Fruit fly (Drosophila melanogaster) whole organism, embryonic: ENCODE data around the gene CG2444.

Source experiments
- Adf1 ChIP-seq: fragments of 200-800 bp; sonication (Bioruptor generic); IDR thresholded peaks from 2 replicates; pipeline ENCODE4 v1.3.6; 2022; ENCODE audit warnings: missing biosample characterization, missing genetic modification characterization
- Atf6 ChIP-seq: fragments of 200-800 bp; sonication (Bioruptor generic); IDR thresholded peaks from 2 replicates; pipeline ENCODE4 v1.3.6; 2022; ENCODE audit warnings: missing biosample characterization, missing genetic modification characterization
- Awh ChIP-seq: fragments of 200-800 bp; sonication (Bioruptor generic); IDR thresholded peaks from 2 replicates; pipeline ENCODE4, ENCODE4 v1.3.6; 2022; ENCODE audit warnings: missing biosample characterization, missing genetic modification characterization
- Bgb ChIP-seq: fragments of 200-800 bp; sonication (Bioruptor generic); IDR thresholded peaks from 2 replicates; pipeline ENCODE4 v1.3.6; 2022; ENCODE audit warnings: missing biosample characterization, missing genetic modification characterization; ENCODE audit not compliant: partially characterized antibody
- Blimp-1 ChIP-seq: fragments of 200-800 bp; sonication (Bioruptor generic); optimal IDR thresholded peaks from 3 replicates; lab custom pipeline; 2018; ENCODE audit warnings: missing biosample characterization, missing genetic modification characterization, mild to moderate bottlenecking, moderate library complexity, missing genetic modification reagents
- BtbVII ChIP-seq: fragments of 200-800 bp; sonication (Bioruptor generic); optimal IDR thresholded peaks from 3 replicates; lab custom pipeline; 2017; ENCODE audit warnings: missing biosample characterization, mild to moderate bottlenecking, missing genetic modification characterization
- CG10366 ChIP-seq: fragments of 200-800 bp; sonication (Bioruptor generic); IDR thresholded peaks from 2 replicates; pipeline ENCODE4 v1.3.6; 2022; ENCODE audit warnings: missing biosample characterization, missing genetic modification characterization
- CG10565 ChIP-seq: fragments of 200-800 bp; sonication (Bioruptor generic); optimal IDR thresholded peaks from 3 replicates; lab custom pipeline; 2016; ENCODE audit warnings: missing biosample characterization, mild to moderate bottlenecking, missing genetic modification characterization
- CG11398 ChIP-seq: fragments of 200-800 bp; sonication (Bioruptor generic); optimal IDR thresholded peaks from 2 replicates; lab custom pipeline; 2016; ENCODE audit warnings: missing biosample characterization, missing genetic modification characterization
- CG11504 ChIP-seq: fragments of 200-800 bp; sonication (Bioruptor generic); optimal IDR thresholded peaks from 3 replicates; lab custom pipeline; 2019; ENCODE audit warnings: missing biosample characterization, mild to moderate bottlenecking, missing genetic modification characterization, moderate library complexity
- CG12071 ChIP-seq: fragments of 200-800 bp; sonication (Bioruptor generic); optimal IDR thresholded peaks from 3 replicates; lab custom pipeline; 2018; ENCODE audit warnings: missing biosample characterization, mild to moderate bottlenecking, missing genetic modification characterization
- CG12155 ChIP-seq: fragments of 200-800 bp; sonication (Bioruptor generic); optimal IDR thresholded peaks from 3 replicates; lab custom pipeline; 2016; ENCODE audit warnings: missing biosample characterization, missing genetic modification characterization
- CG12942 ChIP-seq: fragments of 200-800 bp; sonication (Bioruptor generic); optimal IDR thresholded peaks from 3 replicates; lab custom pipeline; 2016; ENCODE audit warnings: missing biosample characterization, missing genetic modification characterization
- CG15269 ChIP-seq: fragments of 200-800 bp; sonication (Bioruptor generic); optimal IDR thresholded peaks from 2 replicates; lab custom pipeline; 2018; ENCODE audit warnings: missing biosample characterization, mild to moderate bottlenecking, missing genetic modification characterization, moderate library complexity
- CG16779 ChIP-seq: fragments of 200-800 bp; sonication (Bioruptor generic); IDR thresholded peaks from 2 replicates; pipeline ENCODE4 v1.3.6; 2022; ENCODE audit warnings: missing biosample characterization, missing genetic modification characterization
- CG16863 ChIP-seq: fragments of 200-800 bp; sonication (Bioruptor generic); optimal IDR thresholded peaks from 3 replicates; lab custom pipeline; 2016; ENCODE audit warnings: missing biosample characterization, missing genetic modification characterization
- CG18011 ChIP-seq: fragments of 200-800 bp; sonication (Bioruptor generic); optimal IDR thresholded peaks from 2 replicates; lab custom pipeline; 2017; ENCODE audit warnings: missing biosample characterization, missing genetic modification characterization, mild to moderate bottlenecking, moderate library complexity, missing genotype
- CG2120 ChIP-seq: fragments of 200-800 bp; sonication (Bioruptor generic); optimal IDR thresholded peaks from 3 replicates; lab custom pipeline; 2016; ENCODE audit warnings: missing biosample characterization, missing genetic modification characterization
- CG3726 ChIP-seq: fragments of 200-800 bp; sonication (Bioruptor generic); IDR thresholded peaks from 3 replicates; pipeline ENCODE4, ENCODE4 v1.3.6; 2022; ENCODE audit warnings: missing biosample characterization, missing genetic modification characterization
- CG6175 ChIP-seq: fragments of 200-800 bp; sonication (Bioruptor generic); IDR thresholded peaks from 3 replicates; pipeline ENCODE4 v1.3.6; 2022; ENCODE audit warnings: missing biosample characterization, missing genetic modification characterization
- CG7928 ChIP-seq: fragments of 200-800 bp; sonication (Bioruptor generic); optimal IDR thresholded peaks from 2 replicates; lab custom pipeline; 2017; ENCODE audit warnings: missing biosample characterization, mild to moderate bottlenecking, missing genetic modification characterization
- CG8924 ChIP-seq: fragments of 200-800 bp; optimal IDR thresholded peaks from 3 replicates; lab custom pipeline; 2019; ENCODE audit warnings: missing biosample characterization, mild to moderate bottlenecking, missing genetic modification characterization, moderate library complexity
- CG9609 ChIP-seq: fragments of 200-800 bp; sonication (Bioruptor generic); optimal IDR thresholded peaks from 3 replicates; lab custom pipeline; 2016; ENCODE audit warnings: missing biosample characterization, missing genetic modification characterization
- D ChIP-seq, 2 experiments: fragments of 200-800 bp in 1 of 2; fragments of >200 bp in 1 of 2; sonication (Bioruptor generic) in 1 of 2; optimal IDR thresholded peaks; 2 replicates in 1 of 2; 3 replicates in 1 of 2; lab custom pipeline; 2017; ENCODE audit warnings: mild to moderate bottlenecking in 1 of 2, missing biosample characterization in 1 of 2, missing genetic modification characterization in 1 of 2, missing genetic modification reagents in 1 of 2
- Fer3 ChIP-seq: fragments of 200-800 bp; sonication (Bioruptor generic); optimal IDR thresholded peaks from 2 replicates; lab custom pipeline; 2018; ENCODE audit warnings: missing biosample characterization, mild to moderate bottlenecking, missing genetic modification characterization, moderate library complexity
- Gsc ChIP-seq: fragments of 200-800 bp; sonication (Bioruptor generic); IDR thresholded peaks from 2 replicates; pipeline ENCODE4 v1.3.6; 2022; ENCODE audit warnings: missing biosample characterization, missing genetic modification characterization
- HLH3B ChIP-seq: fragments of 200-800 bp; sonication (Bioruptor generic); IDR thresholded peaks from 2 replicates; pipeline ENCODE4 v1.3.6; 2022; ENCODE audit warnings: missing biosample characterization, missing genetic modification characterization
- Hand ChIP-seq: fragments of 200-800 bp; sonication (Bioruptor generic); optimal IDR thresholded peaks from 2 replicates; lab custom pipeline; 2017; ENCODE audit warnings: mild to moderate bottlenecking, missing biosample characterization, missing genetic modification reagents, missing genetic modification characterization
- Hr3 ChIP-seq: fragments of 200-800 bp; sonication (Bioruptor generic); optimal IDR thresholded peaks from 3 replicates; lab custom pipeline; 2016; ENCODE audit warnings: missing biosample characterization, missing genetic modification characterization
- Lpt ChIP-seq: fragments of >200 bp; optimal IDR thresholded peaks from 2 replicates; lab custom pipeline; 2018; ENCODE audit warnings: missing biosample characterization, missing genetic modification characterization
- Neu2 ChIP-seq: fragments of 200-800 bp; sonication (Bioruptor generic); optimal IDR thresholded peaks from 3 replicates; lab custom pipeline; 2016; ENCODE audit warnings: missing biosample characterization, missing genetic modification characterization, borderline replicate concordance
- NfI ChIP-seq: fragments of 200-800 bp; sonication (Bioruptor generic); optimal IDR thresholded peaks from 3 replicates; lab custom pipeline; 2018; ENCODE audit warnings: missing biosample characterization, mild to moderate bottlenecking, missing genetic modification characterization, moderate library complexity
- Six4 ChIP-seq: fragments of 200-800 bp; sonication (Bioruptor generic); optimal IDR thresholded peaks from 2 replicates; lab custom pipeline; 2016; ENCODE audit warnings: missing biosample characterization, missing genetic modification characterization
- cas ChIP-seq: fragments of 200-800 bp; sonication (Bioruptor generic); IDR thresholded peaks from 2 replicates; pipeline ENCODE4 v1.3.6; 2022; ENCODE audit warnings: missing biosample characterization, missing genetic modification characterization
- chn ChIP-seq: fragments of 200-800 bp; sonication (Bioruptor generic); optimal IDR thresholded peaks from 2 replicates; lab custom pipeline; 2016; ENCODE audit warnings: missing biosample characterization, missing genetic modification characterization
- disco-r ChIP-seq: fragments of 200-800 bp; sonication (Bioruptor generic); optimal IDR thresholded peaks from 2 replicates; lab custom pipeline; 2016; ENCODE audit warnings: missing biosample characterization, missing genetic modification characterization
- dysf ChIP-seq: fragments of 200-800 bp; sonication (Bioruptor generic); IDR thresholded peaks from 3 replicates; pipeline ENCODE4 v1.3.6; 2022; ENCODE audit warnings: missing biosample characterization, missing genetic modification characterization
- gfzf ChIP-seq: fragments of 200-800 bp; sonication (Bioruptor generic); optimal IDR thresholded peaks from 2 replicates; lab custom pipeline; 2016; ENCODE audit warnings: missing biosample characterization, mild to moderate bottlenecking, missing genetic modification characterization, moderate library complexity
- grau ChIP-seq: fragments of 200-800 bp; optimal IDR thresholded peaks from 3 replicates; lab custom pipeline; 2019; ENCODE audit warnings: missing biosample characterization, mild to moderate bottlenecking, missing genetic modification characterization, moderate library complexity
- h ChIP-seq: fragments of >200 bp; optimal IDR thresholded peaks from 2 replicates; lab custom pipeline; 2017
- ham ChIP-seq: fragments of 200-800 bp; sonication (Bioruptor generic); IDR thresholded peaks from 2 replicates; pipeline ENCODE4 v1.3.6; 2022; ENCODE audit warnings: missing biosample characterization, missing genetic modification characterization
- lbe ChIP-seq: fragments of 200-800 bp; sonication (Bioruptor generic); optimal IDR thresholded peaks from 2 replicates; lab custom pipeline; 2016; ENCODE audit warnings: missing biosample characterization, mild to moderate bottlenecking, missing genetic modification characterization
- mld ChIP-seq: fragments of 200-800 bp; sonication (Bioruptor generic); IDR thresholded peaks from 3 replicates; pipeline ENCODE4 v1.3.6; 2022; ENCODE audit warnings: missing biosample characterization, missing genetic modification characterization; ENCODE audit not compliant: partially characterized antibody
- onecut ChIP-seq: fragments of 200-800 bp; sonication (Bioruptor generic); IDR thresholded peaks from 2 replicates; pipeline ENCODE4 v1.3.6; 2022; ENCODE audit warnings: missing biosample characterization, missing genetic modification characterization
- sc ChIP-seq, 3 experiments: fragments of >200 bp in 2 of 3; fragments of 200-800 bp in 1 of 3; sonication (Bioruptor generic) in 1 of 3; optimal IDR thresholded peaks; 2 replicates in 2 of 3; 3 replicates in 1 of 3; lab custom pipeline; 2017; ENCODE audit warnings: mild to moderate bottlenecking in 1 of 3, missing biosample characterization in 1 of 3, missing genetic modification characterization in 1 of 3, missing genetic modification reagents in 1 of 3
- sug ChIP-seq: fragments of 200-800 bp; optimal IDR thresholded peaks from 2 replicates; lab custom pipeline; 2019; ENCODE audit warnings: missing biosample characterization, mild to moderate bottlenecking, missing genetic modification characterization, moderate library complexity
- tx ChIP-seq: fragments of 200-800 bp; sonication (Bioruptor generic); optimal IDR thresholded peaks from 2 replicates; lab custom pipeline; 2016; ENCODE audit warnings: missing biosample characterization, missing genetic modification characterization
- vvl ChIP-seq: fragments of 200-800 bp; sonication (Bioruptor generic); IDR thresholded peaks from 2 replicates; pipeline ENCODE4 v1.3.6; 2022; ENCODE audit warnings: missing biosample characterization, missing genetic modification characterization
- zf30C ChIP-seq: fragments of 200-800 bp; sonication (Bioruptor generic); optimal IDR thresholded peaks from 3 replicates; lab custom pipeline; 2018; ENCODE audit warnings: missing biosample characterization, mild to moderate bottlenecking, missing genetic modification characterization

CG2444 gene

dm6 chrX:11694959-11695882 is 9.9 kb downstream of the CG2444 start, which contains the start of gene PhKgamma (continued):
- TF ChIP-seq zf30C = no peak
- no peak for TF ChIP-seq Fer3 (tag; lab: Kevin White, UChicago)
- no peak for TF ChIP-seq lbe
- peak; percentile 9 for TF ChIP-seq CG9609 (GFP tag; lab: Kevin White, UChicago)
- TF ChIP-seq tx (GFP tag; lab: Kevin White, UChicago) = no peak
- TF ChIP-seq h (lab: Kevin White, UChicago) = no peak
- TF ChIP-seq CG2120 (GFP tag; lab: Kevin White, UChicago) = peak; percentile 46
- peak; percentile 37 for TF ChIP-seq CG12155
- peak; percentile 41 for TF ChIP-seq grau (tag; lab: Kevin White, UChicago)
- no peak for TF ChIP-seq Lpt (GFP tag; lab: Kevin White, UChicago)
- TF ChIP-seq dysf = no peak; the same call in 2 of the 3 replicates
- TF ChIP-seq Awh (GFP tag; lab: Robert Waterston, UW) = no peak
- no peak for TF ChIP-seq Blimp-1 (GFP tag; lab: Kevin White, UChicago)
- TF ChIP-seq CG6175 (GFP tag; lab: Robert Waterston, UW) = no peak
- TF ChIP-seq CG11504 (tag; lab: Kevin White, UChicago) = no peak
- TF ChIP-seq HLH3B (GFP tag; lab: Robert Waterston, UW) = no peak
- peak; percentile 48 for TF ChIP-seq vvl (GFP tag; lab: Robert Waterston, UW)
- TF ChIP-seq CG16779 (GFP tag; lab: Robert Waterston, UW) = no peak
- TF ChIP-seq mld (GFP tag; lab: Robert Waterston, UW) = peak; percentile 83
- no peak for TF ChIP-seq Six4 (GFP tag; lab: Kevin White, UChicago)
- no peak for TF ChIP-seq Atf6 (GFP tag; lab: Robert Waterston, UW)
- no peak for TF ChIP-seq ham (GFP tag; lab: Robert Waterston, UW)
- TF ChIP-seq Hr3 = no peak
- TF ChIP-seq CG12942 (GFP tag; lab: Kevin White, UChicago) = peak; percentile 29
- TF ChIP-seq CG8924 (tag; lab: Kevin White, UChicago) = peak; percentile 53
- TF ChIP-seq CG7928 (GFP tag; lab: Kevin White, UChicago) = peak; percentile 93
- TF ChIP-seq Adf1 (GFP tag; lab: Robert Waterston, UW) = no peak
- TF ChIP-seq CG10565 (GFP tag; lab: Kevin White, UChicago) = no peak
- no peak for TF ChIP-seq CG12071
- no peak for TF ChIP-seq CG11398 (GFP tag; lab: Kevin White, UChicago)
- TF ChIP-seq CG16863 (GFP tag; lab: Kevin White, UChicago) = no peak
- TF ChIP-seq CG18011 (GFP tag; lab: Kevin White, UChicago) = no peak
- no peak for TF ChIP-seq sc (optimal IDR thresholded peaks at IDR 0.05; lab: Kevin White, UChicago)
- no peak for TF ChIP-seq sc (GFP tag; optimal IDR thresholded peaks at IDR 0.05; lab: Kevin White, UChicago)
- peak; percentile 33 for TF ChIP-seq Hand (GFP tag; lab: Kevin White, UChicago)
- TF ChIP-seq Neu2 (GFP tag; lab: Kevin White, UChicago) = no peak
- TF ChIP-seq CG3726 (GFP tag; lab: Robert Waterston, UW) = no peak
- TF ChIP-seq disco-r (GFP tag; lab: Kevin White, UChicago) = no peak
- peak; percentile 50 for TF ChIP-seq sug (tag; lab: Kevin White, UChicago)
- peak; percentile 97 for TF ChIP-seq Bgb (GFP tag; lab: Robert Waterston, UW)
- TF ChIP-seq NfI (GFP tag; lab: Kevin White, UChicago) = no peak
- TF ChIP-seq CG15269 = no peak
- TF ChIP-seq Gsc (GFP tag; lab: Robert Waterston, UW) = no peak
- no peak for TF ChIP-seq cas (GFP tag; lab: Robert Waterston, UW)
- peak; percentile 86 for TF ChIP-seq D (optimal IDR thresholded peaks at IDR 0.05; lab: Kevin White, UChicago)
- no peak for TF ChIP-seq D (GFP tag; optimal IDR thresholded peaks at IDR 0.05; lab: Kevin White, UChicago)
- no peak for TF ChIP-seq CG10366 (GFP tag; lab: Robert Waterston, UW)
- TF ChIP-seq gfzf = peak; percentile 69
- no peak for TF ChIP-seq chn (GFP tag; lab: Kevin White, UChicago)
- TF ChIP-seq BtbVII (GFP tag; lab: Kevin White, UChicago) = no peak
- TF ChIP-seq onecut (GFP tag; lab: Robert Waterston, UW) = no peak; the same call in 1 of the 2 replicates
